Fruit fly (Drosophila melanogaster): ENCODE data around the gene CG15561.

Gene CG15561

dm6 chr3R:31196731-31197130 is 19.0 kb downstream of the CG15561 start, which contains the start of gene CG1544 (continued):
- no peak for TF ChIP-seq CG3726 (GFP tag; IDR thresholded peaks at IDR 0.05)
- peak; percentile 65 for TF ChIP-seq gcm (GFP tag; optimal IDR thresholded peaks at IDR 0.05)
- no peak for TF ChIP-seq pros (GFP tag; optimal IDR thresholded peaks at IDR 0.05)
- no peak for TF ChIP-seq CG3281 (GFP tag; optimal IDR thresholded peaks at IDR 0.05)
- TF ChIP-seq sens (GFP tag) = peak; percentile 38
- 0 out of 3 replicates have a peak, but pooled peaks have one; percentile 24 for TF ChIP-seq zfh1 (GFP tag; IDR thresholded peaks at IDR 0.05)
- no peak for TF ChIP-seq CG9437 (GFP tag; optimal IDR thresholded peaks at IDR 0.05)
- no peak for TF ChIP-seq Elba2 (GFP tag; optimal IDR thresholded peaks at IDR 0.05)
- peak; percentile 93 for TF ChIP-seq CG34376 (GFP tag; optimal IDR thresholded peaks at IDR 0.05)
- TF ChIP-seq TFAM (GFP tag; optimal IDR thresholded peaks at IDR 0.05) = no peak
- TF ChIP-seq lab (GFP tag; optimal IDR thresholded peaks at IDR 0.05) = peak; percentile 12
- TF ChIP-seq NfI (GFP tag; optimal IDR thresholded peaks at IDR 0.05) = no peak
- TF ChIP-seq ken (GFP tag; IDR thresholded peaks at IDR 0.05) = no peak
- TF ChIP-seq CG4854 (GFP tag; optimal IDR thresholded peaks at IDR 0.05) = no peak
- no peak for TF ChIP-seq p53 (GFP tag; optimal IDR thresholded peaks at IDR 0.05)
- TF ChIP-seq prd (optimal IDR thresholded peaks at IDR 0.05) = no peak
- TF ChIP-seq prd (GFP tag; IDR thresholded peaks at IDR 0.05) = no peak
- TF ChIP-seq CG2120 (GFP tag; optimal IDR thresholded peaks at IDR 0.05) = no peak
- no peak for TF ChIP-seq CG7271 (tag; optimal IDR thresholded peaks at IDR 0.05)
- no peak for TF ChIP-seq CG43689 (GFP tag; IDR thresholded peaks at IDR 0.05)
- no peak for TF ChIP-seq CG1024 (GFP tag; IDR thresholded peaks at IDR 0.05)
- no peak for TF ChIP-seq CG14710 (tag; optimal IDR thresholded peaks at IDR 0.05)
- TF ChIP-seq dmrt11E (tag; optimal IDR thresholded peaks at IDR 0.05) = no peak
- no peak for TF ChIP-seq Rx (GFP tag; IDR thresholded peaks at IDR 0.05)
- no peak for TF ChIP-seq nerfin-1 (tag; optimal IDR thresholded peaks at IDR 0.05)
- TF ChIP-seq rib (GFP tag; IDR thresholded peaks at IDR 0.05) = 0 out of 2 replicates have a peak, but pooled peaks have one; percentile 32
- TF ChIP-seq pb (GFP tag; optimal IDR thresholded peaks at IDR 0.05) = no peak
- no peak for TF ChIP-seq wdn (GFP tag; IDR thresholded peaks at IDR 0.05)
- no peak for TF ChIP-seq CG17359 (tag; optimal IDR thresholded peaks at IDR 0.05)
- TF ChIP-seq CG5180 (GFP tag; optimal IDR thresholded peaks at IDR 0.05) = peak; percentile 89
- no peak for TF ChIP-seq CG5953 (GFP tag; IDR thresholded peaks at IDR 0.05)
- no peak for TF ChIP-seq CG6683 (GFP tag; optimal IDR thresholded peaks at IDR 0.05)
- TF ChIP-seq BtbVII (GFP tag; optimal IDR thresholded peaks at IDR 0.05) = peak; percentile 41
- no peak for TF ChIP-seq CG10267 (tag; optimal IDR thresholded peaks at IDR 0.05)
- no peak for TF ChIP-seq H15 (GFP tag; IDR thresholded peaks at IDR 0.05)
- no peak for TF ChIP-seq CG9215 (GFP tag; IDR thresholded peaks at IDR 0.05)
- no peak for TF ChIP-seq Stat92E (GFP tag; optimal IDR thresholded peaks at IDR 0.05)
- TF ChIP-seq ftz-f1 (GFP tag; optimal IDR thresholded peaks at IDR 0.05) = peak; percentile 23
- no peak for TF ChIP-seq mam (GFP tag; optimal IDR thresholded peaks at IDR 0.05)
- no peak for TF ChIP-seq CG9932 (GFP tag; IDR thresholded peaks at IDR 0.05)
- TF ChIP-seq CG18476 (GFP tag; optimal IDR thresholded peaks at IDR 0.05) = no peak
- peak; percentile 94 for TF ChIP-seq CG12769 (tag; optimal IDR thresholded peaks at IDR 0.05)
- no peak for TF ChIP-seq crc (GFP tag; optimal IDR thresholded peaks at IDR 0.05)
- TF ChIP-seq Sry-δ (GFP tag; optimal IDR thresholded peaks at IDR 0.05) = no peak
- TF ChIP-seq CG8388 (GFP tag; optimal IDR thresholded peaks at IDR 0.05) = no peak
- no peak for TF ChIP-seq bowl (GFP tag; IDR thresholded peaks at IDR 0.05)
- TF ChIP-seq Poxn (GFP tag; IDR thresholded peaks at IDR 0.05) = no peak
- no peak for TF ChIP-seq bab2 (GFP tag; optimal IDR thresholded peaks at IDR 0.05)
- TF ChIP-seq row (GFP tag; IDR thresholded peaks at IDR 0.05) = no peak
- TF ChIP-seq Hr78 (GFP tag; optimal IDR thresholded peaks at IDR 0.05) = peak in 1 of 2 experiments; percentile 50
- TF ChIP-seq Blimp-1 (GFP tag; optimal IDR thresholded peaks at IDR 0.05) = no peak
- TF ChIP-seq CG11247 (GFP tag; IDR thresholded peaks at IDR 0.05) = no peak
